Worm (Caenorhabditis elegans) whole organism, L1 larva: ENCODE results near the gene sas-1.

Source experiments
- C04F5.9 ChIP-seq: sonication (generic microtip); optimal IDR thresholded peaks from 2 replicates; lab custom pipeline; 2016; ENCODE audit warnings: missing genetic modification characterization, missing compliant biosample characterization
- C34B4.2 ChIP-seq: sonication (generic microtip); optimal IDR thresholded peaks from 2 replicates; lab custom pipeline; 2017; ENCODE audit warnings: mild to moderate bottlenecking, missing genetic modification characterization, missing compliant biosample characterization
- F16B12.6 ChIP-seq: fragments of 150-350 bp; optimal IDR thresholded peaks from 2 replicates; lab custom pipeline; 2014; ENCODE audit warnings: missing biosample characterization, missing genetic modification characterization
- aha-1 ChIP-seq: fragments of 150-350 bp; optimal IDR thresholded peaks from 2 replicates; lab custom pipeline; 2014; ENCODE audit warnings: missing biosample characterization, missing genetic modification characterization
- alr-1 ChIP-seq: fragments of 200-800 bp; sonication (Bioruptor generic); optimal IDR thresholded peaks from 2 replicates; lab custom pipeline; 2018; ENCODE audit warnings: borderline replicate concordance, mild to moderate bottlenecking, missing genetic modification characterization, missing compliant biosample characterization
- aly-2 ChIP-seq: fragments of 150-350 bp; optimal IDR thresholded peaks from 2 replicates; lab custom pipeline; 2014; ENCODE audit warnings: missing biosample characterization, missing genetic modification characterization
- ama-1 ChIP-seq: fragments of 150-350 bp; optimal IDR thresholded peaks from 2 replicates; lab custom pipeline; 2014
- blmp-1 ChIP-seq: fragments of 150-350 bp; optimal IDR thresholded peaks from 2 replicates; lab custom pipeline; 2014; ENCODE audit warnings: missing biosample characterization, missing genetic modification characterization
- ceh-63 ChIP-seq: fragments of 200-800 bp; sonication (Bioruptor generic); optimal IDR thresholded peaks from 2 replicates; lab custom pipeline; 2018; ENCODE audit warnings: mild to moderate bottlenecking, missing genetic modification characterization, missing compliant biosample characterization
- ceh-8 ChIP-seq: fragments of 200-800 bp; sonication (Bioruptor generic); optimal IDR thresholded peaks from 2 replicates; lab custom pipeline; 2018; ENCODE audit warnings: mild to moderate bottlenecking, missing genetic modification characterization, moderate library complexity, missing compliant biosample characterization
- ceh-82 ChIP-seq, 3 experiments: fragments of 150-350 bp in 1 of 3; sonication (generic microtip) in 2 of 3; optimal IDR thresholded peaks; 2 replicates each; lab custom pipeline; 2014 to 2017; ENCODE audit warnings: missing biosample characterization in 3 of 3, missing genetic modification characterization in 3 of 3
- ceh-88 ChIP-seq: fragments of 200-800 bp; sonication (Bioruptor generic); IDR thresholded peaks from 2 replicates; pipeline ENCODE4 v1.3.6; 2022; ENCODE audit warnings: missing genetic modification characterization, missing compliant biosample characterization
- ceh-90 ChIP-seq: sonication (generic microtip); optimal IDR thresholded peaks from 2 replicates; lab custom pipeline; 2016; ENCODE audit warnings: missing genetic modification characterization, missing compliant biosample characterization
- efl-1 ChIP-seq, 4 experiments: fragments of 150-350 bp; optimal IDR thresholded peaks in 3 of 4; peaks in 1 of 4; 1 replicate in 1 of 4; 2 replicates in 3 of 4; lab custom pipeline; 2014; ENCODE audit warnings: missing biosample characterization in 2 of 4, missing genetic modification characterization in 2 of 4, missing genetic modification reagents in 2 of 4
- efl-3 ChIP-seq: fragments of 200-800 bp; sonication (Bioruptor generic); optimal IDR thresholded peaks from 2 replicates; lab custom pipeline; 2018; ENCODE audit warnings: mild to moderate bottlenecking, missing genetic modification characterization, missing compliant biosample characterization
- egl-27 ChIP-seq, 2 experiments: fragments of 150-350 bp in 1 of 2; sonication (generic microtip); optimal IDR thresholded peaks; 3 replicates each; lab custom pipeline; 2017 to 2018; ENCODE audit warnings: missing biosample characterization in 2 of 2, missing genetic modification characterization in 2 of 2, missing genetic modification reagents in 2 of 2
- elt-2 ChIP-seq: sonication (generic microtip); optimal IDR thresholded peaks from 2 replicates; lab custom pipeline; 2016; ENCODE audit warnings: missing genetic modification characterization, mild to moderate bottlenecking, inconsistent platforms, missing compliant biosample characterization, missing genetic modification reagents
- ets-5 ChIP-seq: fragments of 200-800 bp; sonication (Bioruptor generic); IDR thresholded peaks from 2 replicates; pipeline ENCODE4 v1.3.6; 2022; ENCODE audit warnings: missing genetic modification characterization, missing compliant biosample characterization
- fkh-10 ChIP-seq: sonication (generic microtip); optimal IDR thresholded peaks from 2 replicates; lab custom pipeline; 2017; ENCODE audit warnings: missing biosample characterization, missing genetic modification reagents, missing genetic modification characterization
- fos-1 ChIP-seq: fragments of 150-350 bp; optimal IDR thresholded peaks from 2 replicates; lab custom pipeline; 2014; ENCODE audit warnings: missing biosample characterization, missing genetic modification characterization
- hlh-17 ChIP-seq: fragments of 200-800 bp; sonication (Bioruptor generic); optimal IDR thresholded peaks from 2 replicates; lab custom pipeline; 2018; ENCODE audit warnings: missing genetic modification characterization, mild to moderate bottlenecking, missing compliant biosample characterization, moderate library complexity, borderline replicate concordance
- hlh-4 ChIP-seq: sonication (generic microtip); optimal IDR thresholded peaks from 2 replicates; lab custom pipeline; 2016; ENCODE audit warnings: mild to moderate bottlenecking, missing genetic modification characterization, missing compliant biosample characterization
- irx-1 ChIP-seq: sonication (generic microtip); optimal IDR thresholded peaks from 2 replicates; lab custom pipeline; 2016; ENCODE audit warnings: missing genetic modification characterization, missing compliant biosample characterization
- isw-1 ChIP-seq: fragments of 200-800 bp; sonication (Bioruptor generic); IDR thresholded peaks from 2 replicates; pipeline ENCODE4 v1.3.6; 2022; ENCODE audit warnings: missing genetic modification characterization, missing compliant biosample characterization
- jun-1 ChIP-seq: fragments of 150-350 bp; optimal IDR thresholded peaks from 2 replicates; lab custom pipeline; 2014; ENCODE audit warnings: missing biosample characterization, missing genetic modification reagents, missing genetic modification characterization
- lin-35 ChIP-seq, 2 experiments: fragments of 150-350 bp; optimal IDR thresholded peaks; 2 replicates each; lab custom pipeline; 2014; ENCODE audit warnings: missing biosample characterization in 2 of 2, missing genetic modification characterization in 2 of 2, missing genetic modification reagents in 2 of 2
- lsy-2 ChIP-seq, 2 experiments: fragments of 150-350 bp; optimal IDR thresholded peaks; 2 replicates each; lab custom pipeline; 2014; ENCODE audit warnings: missing biosample characterization in 2 of 2, missing genetic modification characterization in 2 of 2
- mef-2 ChIP-seq: fragments of 150-350 bp; optimal IDR thresholded peaks from 2 replicates; lab custom pipeline; 2014; ENCODE audit warnings: missing biosample characterization, missing genetic modification characterization
- mep-1 ChIP-seq: fragments of 150-350 bp; optimal IDR thresholded peaks from 2 replicates; lab custom pipeline; 2014; ENCODE audit warnings: missing biosample characterization, missing genetic modification characterization
- nhr-11 ChIP-seq: fragments of 150-350 bp; optimal IDR thresholded peaks from 2 replicates; lab custom pipeline; 2014; ENCODE audit warnings: missing biosample characterization, missing genetic modification characterization
- nhr-12 ChIP-seq: sonication (generic microtip); optimal IDR thresholded peaks from 2 replicates; lab custom pipeline; 2017; ENCODE audit warnings: missing biosample characterization, missing genetic modification characterization
- nhr-19 ChIP-seq: fragments of 200-800 bp; sonication (Bioruptor generic); conservative IDR thresholded peaks from 2 replicates; pipeline ENCODE4 v1.3.6; 2022; ENCODE audit warnings: missing genetic modification characterization, missing compliant biosample characterization
- nhr-20 ChIP-seq: sonication (generic microtip); optimal IDR thresholded peaks from 2 replicates; lab custom pipeline; 2016; ENCODE audit warnings: mild to moderate bottlenecking, missing genetic modification characterization, missing compliant biosample characterization
- nhr-237 ChIP-seq: fragments of 150-350 bp; optimal IDR thresholded peaks from 2 replicates; lab custom pipeline; 2014; ENCODE audit warnings: missing biosample characterization, missing genetic modification characterization
- nhr-76 ChIP-seq: sonication (generic microtip); optimal IDR thresholded peaks from 2 replicates; lab custom pipeline; 2017; ENCODE audit warnings: missing biosample characterization, missing genetic modification characterization
- nhr-77 ChIP-seq: fragments of 150-350 bp; optimal IDR thresholded peaks from 2 replicates; lab custom pipeline; 2014; ENCODE audit warnings: missing biosample characterization, missing genetic modification characterization
- nhr-84 ChIP-seq: sonication (generic microtip); optimal IDR thresholded peaks from 2 replicates; lab custom pipeline; 2017; ENCODE audit warnings: missing biosample characterization, missing genetic modification characterization
- nhr-90 ChIP-seq: sonication (generic microtip); optimal IDR thresholded peaks from 2 replicates; lab custom pipeline; 2016; ENCODE audit warnings: mild to moderate bottlenecking, missing genetic modification characterization, missing compliant biosample characterization; ENCODE audit not compliant: poor library complexity
- pag-3 ChIP-seq: sonication (generic microtip); optimal IDR thresholded peaks from 2 replicates; lab custom pipeline; 2017; ENCODE audit warnings: missing genetic modification characterization, mild to moderate bottlenecking, missing compliant biosample characterization, antibody characterized with exemption, borderline replicate concordance; ENCODE audit not compliant: insufficient read depth
- pax-3 ChIP-seq: fragments of 200-800 bp; sonication (Bioruptor generic); optimal IDR thresholded peaks from 2 replicates; lab custom pipeline; 2018; ENCODE audit warnings: mild to moderate bottlenecking, missing genetic modification characterization, moderate library complexity, missing compliant biosample characterization
- pqm-1 ChIP-seq: sonication (generic microtip); optimal IDR thresholded peaks from 3 replicates; lab custom pipeline; 2017; ENCODE audit warnings: missing biosample characterization, missing genetic modification characterization
- snpc-4 ChIP-seq: fragments of 150-350 bp; optimal IDR thresholded peaks from 2 replicates; lab custom pipeline; 2014; ENCODE audit warnings: missing biosample characterization, missing genetic modification characterization
- snu-23 ChIP-seq: sonication (generic microtip); optimal IDR thresholded peaks from 2 replicates; lab custom pipeline; 2016; ENCODE audit warnings: missing genetic modification characterization, missing compliant biosample characterization
- sup-37 ChIP-seq: fragments of 200-800 bp; sonication (Bioruptor generic); optimal IDR thresholded peaks from 2 replicates; lab custom pipeline; 2018; ENCODE audit warnings: mild to moderate bottlenecking, missing genetic modification characterization, missing compliant biosample characterization
- swsn-7 ChIP-seq: sonication (generic microtip); optimal IDR thresholded peaks from 2 replicates; lab custom pipeline; 2016; ENCODE audit warnings: missing genetic modification characterization, missing compliant biosample characterization
- tbx-2 ChIP-seq: sonication (generic microtip); optimal IDR thresholded peaks from 2 replicates; lab custom pipeline; 2016; ENCODE audit warnings: missing genetic modification characterization, missing compliant biosample characterization
- tlp-1 ChIP-seq: fragments of 150-350 bp; optimal IDR thresholded peaks from 2 replicates; lab custom pipeline; 2014; ENCODE audit warnings: missing biosample characterization, missing genetic modification characterization
- unc-86 ChIP-seq: sonication (generic microtip); optimal IDR thresholded peaks from 2 replicates; lab custom pipeline; 2016; ENCODE audit warnings: missing genetic modification characterization, missing compliant biosample characterization
- unc-98 ChIP-seq: fragments of 200-800 bp; sonication (Bioruptor generic); IDR thresholded peaks from 2 replicates; pipeline ENCODE4 v1.3.6; 2022; ENCODE audit warnings: missing genetic modification characterization, missing compliant biosample characterization
- vab-15 ChIP-seq: sonication (generic microtip); optimal IDR thresholded peaks from 2 replicates; lab custom pipeline; 2017; ENCODE audit warnings: missing genotype, mild to moderate bottlenecking, missing genetic modification characterization, missing compliant biosample characterization
- zag-1 ChIP-seq: fragments of 150-350 bp; optimal IDR thresholded peaks from 2 replicates; lab custom pipeline; 2014; ENCODE audit warnings: missing biosample characterization, missing genetic modification characterization
- ztf-11 ChIP-seq, 2 experiments: sonication (generic microtip); optimal IDR thresholded peaks; 2 replicates each; lab custom pipeline; 2016 to 2017; ENCODE audit warnings: missing genetic modification characterization in 2 of 2, missing biosample characterization in 1 of 2, missing compliant biosample characterization in 1 of 2
- ztf-4 ChIP-seq: fragments of 150-350 bp; optimal IDR thresholded peaks from 2 replicates; lab custom pipeline; 2014; ENCODE audit warnings: missing biosample characterization, missing genetic modification characterization

Gene sas-1

ce11 chrIII:12687872-12688375 lies 11.4 kb upstream of the sas-1 start, which contains the start of the genes rsp-3 and spin-4 (continued):
- TF ChIP-seq hlh-17 (GFP tag; lab: Kevin White, UChicago) (no peak), C34B4.2 (tag; lab: Kevin White, UChicago) (no peak), mef-2 (tag; lab: Kevin White, UChicago) (no peak), elt-2 (tag; lab: Kevin White, UChicago) (no peak), ceh-82 (tag; optimal IDR thresholded peaks at IDR 0.05; lab: Kevin White, UChicago) (peak in 2 of 3 experiments; percentile 55 to 91), ceh-88 (no peak), snpc-4 (tag; lab: Kevin White, UChicago) (peak; percentile 46), nhr-12 (tag; lab: Kevin White, UChicago) (no peak), aha-1 (tag; lab: Kevin White, UChicago) (no peak), unc-98 (no peak), aly-2 (tag; lab: Kevin White, UChicago) (peak; percentile 43), isw-1 (peak; percentile 79), vab-15 (tag; lab: Kevin White, UChicago) (no peak), unc-86 (tag; lab: Kevin White, UChicago) (peak; percentile 62), nhr-77 (tag; lab: Kevin White, UChicago) (peak; percentile 80), egl-27 (tag; optimal IDR thresholded peaks at IDR 0.05; lab: Kevin White, UChicago) (no peak), efl-3 (GFP tag; lab: Kevin White, UChicago) (no peak), swsn-7 (tag; lab: Kevin White, UChicago) (peak; percentile 61), alr-1 (tag; lab: Kevin White, UChicago) (no peak), lin-35 (GFP tag; optimal IDR thresholded peaks at IDR 0.05; lab: Kevin White, UChicago) (peak; percentile 93 to 95), nhr-90 (peak; percentile 55), nhr-11 (no peak), mep-1 (tag; lab: Kevin White, UChicago) (peak; percentile 88), ceh-8 (GFP tag; lab: Kevin White, UChicago) (no peak), nhr-76 (tag; lab: Kevin White, UChicago) (no peak), nhr-237 (peak; percentile 62), tbx-2 (tag; lab: Kevin White, UChicago) (peak; percentile 71), efl-1 (optimal IDR thresholded peaks at IDR 0.05; lab: Kevin White, UChicago) (peak; percentile 91 to 93), efl-1 (GFP tag; optimal IDR thresholded peaks at IDR 0.05 in 1 of 2; lab: Kevin White, UChicago) (peak; percentile 91 to 99), nhr-19 (GFP tag; lab: Robert Waterston, UW) (peak; percentile 42; the same call in 1 of the 2 replicates), F16B12.6 (tag; lab: Kevin White, UChicago) (peak; percentile 68), irx-1 (tag; lab: Kevin White, UChicago) (peak; percentile 32), ceh-63 (GFP tag; lab: Kevin White, UChicago) (no peak), C04F5.9 (no peak), ets-5 (GFP tag; lab: Robert Waterston, UW) (no peak), nhr-20 (tag; lab: Kevin White, UChicago) (peak; percentile 70), ceh-90 (peak; percentile 47), pag-3 (tag; lab: Kevin White, UChicago) (no peak), lsy-2 (tag; optimal IDR thresholded peaks at IDR 0.05; lab: Kevin White, UChicago) (peak; percentile 86 to 93), nhr-84 (no peak), pqm-1 (no peak), ztf-4 (tag; lab: Kevin White, UChicago) (no peak), ztf-11 (tag; optimal IDR thresholded peaks at IDR 0.05; lab: Kevin White, UChicago) (peak in 1 of 2 experiments; percentile 40), pax-3 (tag; lab: Kevin White, UChicago) (peak; percentile 63), jun-1 (peak; percentile 36), hlh-4 (tag; lab: Kevin White, UChicago) (no peak), fkh-10 (GFP tag; lab: Kevin White, UChicago) (no peak), zag-1 (tag; lab: Kevin White, UChicago) (no peak), blmp-1 (tag; lab: Kevin White, UChicago) (peak; percentile 74), tlp-1 (tag; lab: Kevin White, UChicago) (no peak), snu-23 (GFP tag; lab: Kevin White, UChicago) (peak; percentile 85), fos-1 (peak; percentile 68), sup-37 (GFP tag; lab: Kevin White, UChicago) (no peak), ama-1 (lab: Kevin White, UChicago) (peak; percentile 7)
